Worm (Caenorhabditis elegans) whole organism, late embryonic: ENCODE measurements around the gene rib-2.

Experiments used
- C08G9.2 ChIP-seq: sonication (generic microtip); optimal IDR thresholded peaks from 2 replicates; lab custom pipeline; 2016; ENCODE audit warnings: mild to moderate bottlenecking, missing genetic modification characterization, moderate library complexity, missing compliant biosample characterization
- ama-1 ChIP-seq: fragments of 150-350 bp; optimal IDR thresholded peaks from 2 replicates; lab custom pipeline; 2014
- dmd-4 ChIP-seq: sonication (generic microtip); optimal IDR thresholded peaks from 2 replicates; lab custom pipeline; 2016; ENCODE audit warnings: borderline replicate concordance, missing genetic modification characterization, missing compliant biosample characterization
- fax-1 ChIP-seq: sonication (generic microtip); optimal IDR thresholded peaks from 2 replicates; lab custom pipeline; 2016; ENCODE audit warnings: missing genotype, missing genetic modification characterization, missing compliant biosample characterization
- hlh-13 ChIP-seq: fragments of 200-800 bp; sonication (Bioruptor generic); optimal IDR thresholded peaks from 2 replicates; lab custom pipeline; 2018; ENCODE audit warnings: mild to moderate bottlenecking, missing genetic modification characterization, missing compliant biosample characterization
- hlh-30 ChIP-seq: sonication (generic microtip); optimal IDR thresholded peaks from 2 replicates; lab custom pipeline; 2017; ENCODE audit warnings: antibody characterized with exemption, missing genetic modification characterization, missing compliant biosample characterization; ENCODE audit not compliant: insufficient read depth
- lin-11 ChIP-seq: fragments of 200-800 bp; sonication (Bioruptor generic); optimal IDR thresholded peaks from 2 replicates; lab custom pipeline; 2018; ENCODE audit warnings: mild to moderate bottlenecking, missing genetic modification characterization, missing compliant biosample characterization
- nfya-1 ChIP-seq: sonication (generic microtip); optimal IDR thresholded peaks from 2 replicates; lab custom pipeline; 2017; ENCODE audit warnings: missing genetic modification characterization, mild to moderate bottlenecking, missing compliant biosample characterization, antibody characterized with exemption, moderate library complexity
- nhr-11 ChIP-seq: fragments of 150-350 bp; optimal IDR thresholded peaks from 2 replicates; lab custom pipeline; 2014; ENCODE audit warnings: missing biosample characterization, missing genetic modification characterization
- pag-3 ChIP-seq: sonication (generic microtip); optimal IDR thresholded peaks from 2 replicates; lab custom pipeline; 2016; ENCODE audit warnings: missing compliant biosample characterization, missing genetic modification characterization, borderline replicate concordance
- pha-4 ChIP-seq: fragments of 150-350 bp; optimal IDR thresholded peaks from 2 replicates; lab custom pipeline; 2018; ENCODE audit warnings: missing biosample characterization, missing genetic modification reagents, missing genetic modification characterization
- sdc-2 ChIP-seq: sonication (generic microtip); optimal IDR thresholded peaks from 2 replicates; lab custom pipeline; 2016; ENCODE audit warnings: missing genotype, missing genetic modification characterization, missing compliant biosample characterization
- unc-3 ChIP-seq, 2 experiments: fragments of 200-800 bp in 1 of 2; sonication (Bioruptor generic) in 1 of 2; sonication (generic microtip) in 1 of 2; conservative IDR thresholded peaks in 1 of 2; optimal IDR thresholded peaks in 1 of 2; 2 replicates each; pipeline versions ENCODE4 v1.3.6 to Lab custom; 2016 to 2022; ENCODE audit warnings: missing compliant biosample characterization in 2 of 2, missing genetic modification characterization in 2 of 2, missing genetic modification reagents in 1 of 2

DNA sequence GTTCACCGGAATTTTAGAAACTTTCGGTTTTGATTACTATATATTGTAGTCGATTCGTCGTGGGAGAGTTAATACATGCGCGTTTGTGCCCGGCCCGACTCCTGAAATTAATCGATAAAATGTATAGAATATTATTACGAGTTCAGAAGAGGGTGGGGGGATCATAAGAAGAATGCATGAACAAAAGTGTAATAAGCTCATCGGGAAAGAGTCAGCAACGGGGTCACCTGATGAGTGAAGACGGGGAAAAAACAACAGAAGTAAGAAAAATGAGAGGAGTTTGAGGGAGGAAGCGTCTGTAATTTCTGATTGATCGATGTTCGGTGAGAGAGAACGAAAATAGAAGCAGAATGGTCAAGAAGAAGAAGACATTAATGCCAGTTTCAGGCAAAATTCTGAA, 26.5 kb upstream of the rib-2 start, which contains the start of gene W09D10.4:
- no peak for TF ChIP-seq nhr-11
- TF ChIP-seq unc-3 (GFP tag; conservative IDR thresholded peaks at IDR 0.05; lab: Robert Waterston, UW) = no peak
- TF ChIP-seq unc-3 (tag; optimal IDR thresholded peaks at IDR 0.05; lab: Kevin White, UChicago) = no peak
- no peak for TF ChIP-seq hlh-13 (GFP tag; lab: Kevin White, UChicago)
- TF ChIP-seq sdc-2 (tag; lab: Kevin White, UChicago) = no peak
- no peak for TF ChIP-seq pha-4
- TF ChIP-seq hlh-30 (tag; lab: Kevin White, UChicago) = no peak
- TF ChIP-seq C08G9.2 (tag; lab: Kevin White, UChicago) = no peak
- no peak for TF ChIP-seq fax-1 (tag; lab: Kevin White, UChicago)
- no peak for TF ChIP-seq pag-3
- no peak for TF ChIP-seq lin-11 (tag; lab: Kevin White, UChicago)
- TF ChIP-seq nfya-1 (tag; lab: Kevin White, UChicago) = no peak
- no peak for TF ChIP-seq ama-1 (lab: Kevin White, UChicago)
- no peak for TF ChIP-seq dmd-4
